Worm (Caenorhabditis elegans): ENCODE data around the gene lpd-9.

The lpd-9 gene

DNA sequence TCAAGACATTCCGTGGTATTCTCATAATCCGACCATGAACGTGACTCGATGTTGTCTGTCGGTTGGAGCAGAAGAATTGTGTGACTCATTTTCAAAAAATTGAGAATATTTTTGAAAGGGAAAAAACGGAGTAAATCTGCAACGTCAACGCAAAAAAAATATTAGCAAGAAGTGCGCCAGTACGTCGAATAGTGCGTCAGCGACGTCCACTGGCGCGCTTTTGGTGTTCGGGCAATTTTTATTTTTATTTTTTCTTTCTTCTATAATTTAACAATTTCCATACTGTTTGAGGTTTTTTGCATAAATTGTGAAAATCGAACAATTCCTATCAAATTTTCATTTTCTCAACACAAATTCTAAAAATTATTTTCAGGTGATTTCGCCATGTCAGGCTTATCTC, at the start of gene lpd-9, which contains the start of gene erh-1:
lpd-9 (plus strand) TSS at position 368 of the 400 bp plus-strand sequence.
erh-1 (minus strand) TSS at position 204 of the 400 bp plus-strand sequence.
- TF ChIP-seq him-1 (tag; optimal IDR thresholded peaks at IDR 0.05) (no peak), W03F9.2 (tag; optimal IDR thresholded peaks at IDR 0.05) (peak; percentile 76)

DNA sequence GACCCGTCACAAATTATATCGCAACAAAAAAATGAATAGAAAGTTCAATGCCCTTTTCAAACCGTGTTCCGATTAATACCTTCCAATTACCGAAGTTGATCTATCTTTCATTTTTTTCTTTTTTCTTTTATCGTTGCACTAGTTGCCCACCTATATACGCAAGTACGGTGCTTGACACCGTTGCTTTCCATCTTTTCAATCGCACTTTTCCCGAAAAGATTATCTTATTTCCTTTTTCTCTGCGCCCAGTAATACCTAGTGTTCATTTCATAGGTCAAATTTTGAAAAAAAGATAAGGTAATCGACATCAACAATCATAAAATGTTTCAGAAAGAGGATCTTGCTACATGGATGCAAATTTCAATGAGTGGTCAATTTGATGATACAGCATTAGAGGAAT, 49.5 kb upstream of the lpd-9 start:
- no peak for TF ChIP-seq dao-5 (tag; optimal IDR thresholded peaks at IDR 0.05)
- TF ChIP-seq W03F9.2 (tag; optimal IDR thresholded peaks at IDR 0.05): no peak
- no peak for TF ChIP-seq him-1 (tag; optimal IDR thresholded peaks at IDR 0.05)

DNA sequence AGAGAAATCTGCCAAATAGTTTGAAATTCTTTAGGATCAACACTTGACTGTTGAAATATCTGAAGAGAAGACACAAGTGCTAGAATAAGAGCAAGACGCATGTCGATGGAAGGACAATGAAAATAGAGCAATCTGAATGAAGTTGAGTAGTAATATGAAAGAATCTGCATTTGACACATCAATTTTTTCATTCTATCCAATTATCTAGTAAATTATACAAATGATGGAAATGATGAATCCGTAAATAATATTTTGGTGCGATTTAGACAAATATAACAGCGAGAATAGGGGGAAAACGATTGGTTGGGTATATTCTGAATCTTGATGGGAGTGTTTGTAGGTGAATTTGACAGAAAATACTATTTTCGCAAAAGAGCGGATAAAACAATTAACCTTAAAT, 46.4 kb upstream of the lpd-9 start, which contains the start of gene txt-10:
txt-10 (minus strand) TSS at position 101 of the 400 bp plus-strand sequence.
- TF ChIP-seq W03F9.2 (tag; optimal IDR thresholded peaks at IDR 0.05) (no peak), him-1 (tag; optimal IDR thresholded peaks at IDR 0.05) (no peak), dao-5 (tag; optimal IDR thresholded peaks at IDR 0.05) (no peak)

DNA sequence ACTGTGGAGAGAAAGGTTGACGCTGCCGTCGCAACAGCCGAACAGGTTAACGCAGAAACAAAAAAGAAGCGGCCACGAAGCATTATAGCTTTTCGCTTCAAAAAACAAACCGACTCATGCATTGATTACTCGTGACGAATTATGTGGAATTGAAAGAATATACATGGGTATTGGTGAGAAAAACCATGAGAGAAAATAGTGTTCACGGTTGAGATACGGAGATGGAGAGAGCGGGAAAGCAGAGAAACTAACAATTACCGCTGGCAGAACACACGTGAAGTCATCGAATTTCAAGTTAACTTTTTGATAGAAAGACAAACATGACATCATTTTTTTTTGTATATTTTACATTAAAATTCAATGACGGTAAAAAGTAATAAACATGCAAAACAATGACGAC, 43.8 kb upstream of the lpd-9 start:
- TF ChIP-seq dao-5 (tag; optimal IDR thresholded peaks at IDR 0.05) (no peak), W03F9.2 (tag; optimal IDR thresholded peaks at IDR 0.05) (peak; percentile 20), him-1 (tag; optimal IDR thresholded peaks at IDR 0.05) (no peak)

DNA sequence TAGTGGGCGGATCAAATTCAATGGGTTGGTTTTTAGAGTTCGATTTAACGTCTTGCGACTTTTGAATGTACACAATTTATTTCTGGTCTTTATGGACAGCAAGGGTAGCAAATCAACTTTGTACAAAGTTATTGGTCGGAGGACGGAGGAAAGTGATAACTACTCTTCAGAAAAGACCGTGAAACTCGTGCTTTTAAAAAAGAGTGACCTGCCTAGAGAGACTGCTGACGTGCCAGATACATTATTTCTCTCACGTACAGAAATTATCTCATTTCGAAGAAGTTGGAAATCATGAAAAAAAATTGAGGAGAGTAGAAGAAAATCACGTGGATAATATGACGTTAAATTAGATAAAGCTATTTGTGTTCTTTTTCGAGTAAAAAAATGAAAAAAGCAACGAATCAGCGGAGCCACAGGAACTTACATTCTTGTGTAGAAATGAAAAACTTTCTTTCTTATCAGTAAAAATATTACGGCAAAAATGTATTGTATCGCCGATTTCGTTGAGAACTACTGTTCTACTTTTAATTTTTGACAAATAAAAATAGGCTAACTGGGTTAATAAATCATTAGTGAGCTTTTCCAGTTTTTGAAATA, 42.9 kb upstream of the lpd-9 start, which contains the start of gene ppm-1.A:
ppm-1.A (minus strand) TSS at position 294 of the 597 bp plus-strand sequence.
- no peak for TF ChIP-seq him-1 (tag; optimal IDR thresholded peaks at IDR 0.05)

DNA sequence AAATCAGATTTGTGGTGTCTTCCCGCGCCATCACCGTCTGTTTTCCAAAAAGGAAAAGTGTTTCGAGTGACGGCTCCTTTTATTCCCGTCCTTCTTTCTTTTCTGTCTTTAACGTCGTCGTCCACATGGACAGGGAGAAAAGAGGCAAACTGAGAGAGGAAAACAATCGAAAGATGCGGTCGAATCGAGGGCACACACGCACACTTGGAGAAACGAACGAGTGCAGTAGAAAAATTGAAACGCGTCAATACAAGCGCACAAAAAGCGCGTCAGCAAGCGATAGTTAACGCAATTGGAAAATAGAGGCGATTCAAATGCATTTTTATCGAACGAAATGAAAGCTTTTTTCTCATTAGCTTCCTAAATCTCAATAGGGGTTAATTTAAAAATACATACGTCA, 42.3 kb upstream of the lpd-9 start:
- TF ChIP-seq W03F9.2 (tag; optimal IDR thresholded peaks at IDR 0.05): peak; percentile 72
- TF ChIP-seq him-1 (tag; optimal IDR thresholded peaks at IDR 0.05): peak; percentile 88
- no peak for TF ChIP-seq dao-5 (tag; optimal IDR thresholded peaks at IDR 0.05)

DNA sequence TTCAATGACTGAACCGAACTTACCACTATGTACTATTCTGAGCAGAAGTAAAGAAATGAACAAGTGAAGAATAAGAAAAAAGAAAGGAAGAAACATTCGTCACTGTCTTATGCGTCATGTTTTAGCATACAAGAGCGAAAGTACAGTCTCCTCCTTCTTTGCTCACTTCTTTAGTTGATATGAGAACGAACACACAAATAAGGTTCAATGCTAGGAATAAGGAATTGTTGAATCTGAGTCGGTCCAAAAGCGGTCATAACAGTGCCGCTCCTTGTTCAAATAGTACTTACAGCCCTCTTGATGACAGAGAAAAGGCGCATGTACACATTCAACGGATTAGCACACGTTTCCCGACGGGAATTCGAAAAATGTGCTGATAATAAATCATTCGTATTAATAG, 40.0 kb upstream of the lpd-9 start, which contains the start of gene F25D1.8:
F25D1.8 (plus strand) TSS at position 301 of the 400 bp plus-strand sequence.
- TF ChIP-seq dao-5 (tag; optimal IDR thresholded peaks at IDR 0.05) (no peak), him-1 (tag; optimal IDR thresholded peaks at IDR 0.05) (no peak), W03F9.2 (tag; optimal IDR thresholded peaks at IDR 0.05) (no peak)

DNA sequence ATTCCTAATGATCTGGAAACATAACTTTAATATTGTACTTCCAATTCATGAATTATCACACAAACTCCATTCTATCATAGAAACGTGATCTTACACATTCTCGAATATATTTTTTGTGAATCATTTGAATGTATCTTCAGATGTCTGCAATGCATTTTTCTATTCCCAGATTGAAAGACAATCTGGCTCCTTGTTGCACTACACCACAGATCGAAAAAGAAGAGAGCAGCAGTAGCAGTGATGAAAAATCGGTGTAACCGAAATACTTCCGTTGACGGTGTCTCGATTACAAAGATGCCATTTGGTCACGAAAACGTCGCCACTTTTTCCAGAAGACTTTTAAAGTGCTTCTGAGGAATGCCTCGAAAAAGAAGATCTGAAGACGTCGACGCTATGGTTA, 39.1 kb upstream of the lpd-9 start, which contains the start of gene degt-1:
degt-1 (plus strand) TSS at position 301 of the 400 bp plus-strand sequence.
- TF ChIP-seq dao-5 (tag; optimal IDR thresholded peaks at IDR 0.05): no peak
- TF ChIP-seq him-1 (tag; optimal IDR thresholded peaks at IDR 0.05): no peak
- TF ChIP-seq W03F9.2 (tag; optimal IDR thresholded peaks at IDR 0.05): no peak

DNA sequence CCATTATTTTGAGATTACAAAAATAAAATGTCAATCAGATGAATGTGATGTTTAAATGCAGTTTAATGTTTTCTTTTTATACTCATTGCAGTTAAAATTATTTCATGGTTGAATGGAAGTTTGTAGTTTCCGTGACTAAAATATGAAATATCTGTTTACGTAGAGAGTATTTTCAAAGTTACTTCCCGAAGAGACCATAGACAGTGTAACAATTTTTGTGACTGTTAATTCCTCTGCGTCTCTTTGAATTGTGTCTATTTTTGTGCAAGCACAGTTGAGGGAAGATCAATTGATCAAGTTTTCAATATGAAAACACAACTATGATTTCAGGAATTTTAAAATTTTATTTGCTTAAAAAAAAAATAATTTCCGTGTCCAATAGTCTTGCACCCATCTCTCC, 32.4 kb upstream of the lpd-9 start, which contains the start of gene F25D1.5:
F25D1.5 (minus strand) TSS at position 35 of the 400 bp plus-strand sequence.
- TF ChIP-seq him-1 (tag; optimal IDR thresholded peaks at IDR 0.05) (no peak), W03F9.2 (tag; optimal IDR thresholded peaks at IDR 0.05) (no peak), dao-5 (tag; optimal IDR thresholded peaks at IDR 0.05) (no peak)

DNA sequence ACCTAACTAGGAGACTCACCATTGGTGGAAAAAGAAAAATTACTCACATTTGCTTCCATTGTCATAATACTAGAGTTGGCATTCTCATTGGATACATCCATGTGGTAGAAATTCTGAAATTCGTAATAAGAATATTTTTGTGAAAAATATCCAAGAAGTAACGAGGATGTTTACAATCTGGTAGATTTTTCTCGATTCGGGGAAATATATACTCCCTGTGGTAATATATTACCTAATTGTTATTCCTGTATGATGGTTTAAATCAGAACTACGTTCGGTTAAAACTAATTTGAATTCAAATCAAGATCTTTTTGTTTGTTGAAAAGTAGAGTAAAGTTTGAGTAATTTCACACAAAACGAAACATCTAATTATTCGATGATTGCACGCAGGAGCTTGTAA, 30.1 kb upstream of the lpd-9 start, which contains the start of gene srd-34:
srd-34 (minus strand) TSS at position 101 of the 400 bp plus-strand sequence.
- TF ChIP-seq W03F9.2 (tag; optimal IDR thresholded peaks at IDR 0.05) (no peak), dao-5 (tag; optimal IDR thresholded peaks at IDR 0.05) (no peak), him-1 (tag; optimal IDR thresholded peaks at IDR 0.05) (no peak)

DNA sequence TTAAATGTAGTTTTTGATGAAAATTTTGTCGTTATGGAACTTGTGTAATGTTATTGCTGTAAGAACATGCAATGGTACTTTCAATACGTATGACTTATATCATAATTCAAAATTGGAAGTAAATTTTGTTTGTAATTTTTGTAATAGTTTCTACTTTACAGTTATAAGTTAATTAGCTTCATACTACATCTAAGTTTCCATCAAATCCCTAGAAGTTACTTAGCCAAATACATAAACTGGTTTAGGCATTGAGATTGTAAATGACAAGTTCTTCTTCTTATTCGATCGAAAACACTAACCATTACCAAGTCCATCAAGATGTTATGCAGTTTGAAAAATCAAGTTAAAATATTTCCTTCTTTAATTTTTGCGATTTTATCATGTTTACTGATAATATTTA, 29.4 kb upstream of the lpd-9 start, which contains the start of gene F32G8.2:
F32G8.2 (plus strand) TSS at position 301 of the 400 bp plus-strand sequence.
- no peak for TF ChIP-seq dao-5 (tag; optimal IDR thresholded peaks at IDR 0.05)
- no peak for TF ChIP-seq W03F9.2 (tag; optimal IDR thresholded peaks at IDR 0.05)
- TF ChIP-seq him-1 (tag; optimal IDR thresholded peaks at IDR 0.05): no peak

DNA sequence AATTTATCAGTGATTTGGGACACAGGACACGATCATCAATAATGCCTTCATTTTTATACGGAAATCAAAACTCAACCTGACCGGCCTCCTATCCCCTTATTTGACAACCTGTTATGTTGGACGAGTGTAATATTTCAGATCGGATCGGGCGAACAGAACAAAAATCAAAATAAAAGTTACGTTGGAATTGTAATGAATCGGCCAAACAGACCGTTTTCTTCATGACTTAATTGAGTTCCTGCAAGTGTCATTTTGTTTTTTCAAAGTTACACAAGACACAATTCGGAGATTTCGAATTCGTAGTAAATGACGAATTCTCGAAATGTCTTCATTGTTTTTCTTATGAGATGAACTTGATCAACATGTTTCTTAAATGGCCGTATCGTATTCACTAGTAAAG, 23.9 kb upstream of the lpd-9 start, which contains the start of gene F32G8.3:
F32G8.3 (minus strand) TSS at position 101 of the 400 bp plus-strand sequence.
- TF ChIP-seq him-1 (tag; optimal IDR thresholded peaks at IDR 0.05) (no peak), W03F9.2 (tag; optimal IDR thresholded peaks at IDR 0.05) (no peak), dao-5 (tag; optimal IDR thresholded peaks at IDR 0.05) (no peak)

DNA sequence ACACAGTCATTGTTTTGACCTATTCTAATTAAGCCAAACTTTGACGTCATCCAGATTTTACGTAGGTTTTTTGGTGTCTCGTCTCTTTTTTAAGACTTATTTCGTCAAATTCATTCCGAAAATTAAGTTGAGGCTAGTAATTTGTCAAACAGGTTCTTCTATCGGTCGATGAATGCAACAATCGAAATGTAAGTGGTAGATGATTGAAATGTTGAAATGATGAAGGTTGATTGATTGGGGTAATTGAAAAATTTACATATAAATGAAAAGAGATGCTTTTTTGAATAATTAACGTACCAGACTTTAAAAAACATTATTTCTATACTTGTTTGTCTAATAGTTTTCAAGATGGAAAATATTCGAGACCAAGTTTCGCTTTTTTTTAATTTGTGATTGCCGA, 22.7 kb upstream of the lpd-9 start:
- TF ChIP-seq him-1 (tag; optimal IDR thresholded peaks at IDR 0.05) (no peak), dao-5 (tag; optimal IDR thresholded peaks at IDR 0.05) (no peak), W03F9.2 (tag; optimal IDR thresholded peaks at IDR 0.05) (no peak)

DNA sequence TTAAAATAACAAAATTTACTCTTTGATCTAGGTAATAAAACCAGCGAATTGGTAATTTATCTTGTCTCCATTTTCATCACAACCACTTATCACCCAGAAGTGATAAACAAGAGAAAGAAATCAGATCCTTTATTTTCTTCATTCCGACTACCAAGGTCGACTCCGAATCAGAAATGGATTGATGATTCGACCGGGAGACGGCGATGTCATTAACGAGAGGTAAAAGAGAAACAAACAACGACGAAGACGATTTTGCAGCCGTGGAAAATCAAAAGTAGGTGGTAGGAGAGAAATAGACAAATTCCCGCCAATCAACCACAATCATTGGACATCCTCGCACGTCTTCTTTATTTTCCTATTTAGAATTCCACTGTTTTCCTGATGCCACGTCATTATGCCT, 22.0 kb upstream of the lpd-9 start:
- TF ChIP-seq dao-5 (tag; optimal IDR thresholded peaks at IDR 0.05) (no peak), W03F9.2 (tag; optimal IDR thresholded peaks at IDR 0.05) (no peak), him-1 (tag; optimal IDR thresholded peaks at IDR 0.05) (no peak)

DNA sequence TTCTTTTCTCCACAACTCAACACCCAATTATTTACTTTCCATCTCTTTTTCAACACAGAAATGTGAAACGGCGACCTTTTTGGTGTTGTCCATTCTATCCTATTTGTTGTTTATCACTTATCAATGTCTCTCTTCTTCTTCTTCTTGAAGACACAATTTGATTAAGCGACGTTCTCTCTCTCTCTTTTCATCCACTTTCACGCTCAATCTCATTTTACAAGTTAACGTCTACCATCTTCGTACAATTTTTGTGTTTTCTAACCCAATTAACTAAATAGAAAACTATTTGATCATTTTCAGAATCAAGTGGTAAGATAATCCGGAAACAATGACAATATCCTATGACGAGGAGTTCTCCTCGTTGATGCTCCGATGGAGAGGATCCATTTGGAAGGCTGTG, 21.4 kb upstream of the lpd-9 start, which contains the start of gene best-14:
best-14 (plus strand) TSS at position 301 of the 400 bp plus-strand sequence.
- TF ChIP-seq dao-5 (tag; optimal IDR thresholded peaks at IDR 0.05) (no peak), W03F9.2 (tag; optimal IDR thresholded peaks at IDR 0.05) (no peak), him-1 (tag; optimal IDR thresholded peaks at IDR 0.05) (no peak)

All from whole organism, L4/young adult.